Worm (Caenorhabditis elegans) whole organism, L4 larva: ENCODE results near the gene Y45F10A.7.
"Not testable (repeated sequence)": the region's sequence is repeated elsewhere in the genome, so short reads cannot be mapped to it uniquely, and the experiment has no call there.

ENCODE experiments used
- lin-15B ChIP-seq: fragments of 150-350 bp; sonication (generic microtip); optimal IDR thresholded peaks from 3 replicates; lab custom pipeline; 2014; ENCODE audit warnings: missing biosample characterization, missing genetic modification characterization
- lin-39 ChIP-seq: fragments of 150-350 bp; optimal IDR thresholded peaks from 2 replicates; lab custom pipeline; 2014; ENCODE audit warnings: missing biosample characterization, missing genetic modification reagents, missing genetic modification characterization
- nhr-76 ChIP-seq: fragments of 150-350 bp; optimal IDR thresholded peaks from 2 replicates; lab custom pipeline; 2014; ENCODE audit warnings: missing biosample characterization, missing genetic modification characterization
- php-3 ChIP-seq: fragments of 200-800 bp; sonication (Bioruptor generic); IDR thresholded peaks from 2 replicates; pipeline ENCODE4 v1.3.6; 2022; ENCODE audit warnings: missing genetic modification reagents, missing genetic modification characterization, missing compliant biosample characterization

DNA sequence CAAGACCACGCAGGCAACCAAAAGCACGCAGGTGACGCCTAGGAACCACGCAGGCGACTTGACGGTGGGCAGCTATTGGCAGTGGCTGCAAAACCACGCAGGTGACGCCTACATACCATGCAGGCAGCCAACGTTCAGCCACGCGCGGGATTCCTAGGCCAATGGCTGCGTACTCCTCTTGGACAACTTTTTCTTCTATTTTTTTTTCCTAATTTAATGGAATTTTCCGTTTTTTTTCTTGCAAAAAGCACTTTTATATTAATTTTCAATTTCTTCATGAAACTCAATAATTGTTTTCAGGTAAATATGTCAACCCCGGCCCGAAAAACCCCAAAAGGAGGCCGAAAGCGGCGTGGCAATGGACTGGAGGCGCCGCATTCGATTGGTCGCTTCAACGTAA is 37.2 kb upstream of the Y45F10A.7 start, which contains the start of gene Y38H8A.7:
- not testable (repeated sequence) for TF ChIP-seq lin-39; php-3 (GFP tag; lab: Robert Waterston, UW); nhr-76 (tag; lab: Kevin White, UChicago); lin-15B (tag; lab: Kevin White, UChicago)
